Fruit fly (Drosophila melanogaster) whole organism, embryonic: ENCODE results near the gene CG5986.

ENCODE experiments used
- CG10267 ChIP-seq: fragments of 200-800 bp; sonication (Bioruptor generic); optimal IDR thresholded peaks from 2 replicates; lab custom pipeline; 2018; ENCODE audit warnings: missing biosample characterization, mild to moderate bottlenecking, missing genetic modification characterization, moderate library complexity
- CG10366 ChIP-seq: fragments of 200-800 bp; sonication (Bioruptor generic); IDR thresholded peaks from 2 replicates; pipeline ENCODE4 v1.3.6; 2022; ENCODE audit warnings: missing biosample characterization, missing genetic modification characterization
- CG10543 ChIP-seq: fragments of 200-800 bp; sonication (Bioruptor generic); optimal IDR thresholded peaks from 3 replicates; lab custom pipeline; 2017; ENCODE audit warnings: missing biosample characterization, mild to moderate bottlenecking, missing genetic modification characterization, moderate library complexity
- CG12155 ChIP-seq: fragments of 200-800 bp; sonication (Bioruptor generic); optimal IDR thresholded peaks from 3 replicates; lab custom pipeline; 2016; ENCODE audit warnings: missing biosample characterization, missing genetic modification characterization
- CG17385 ChIP-seq: fragments of 200-800 bp; sonication (Bioruptor generic); optimal IDR thresholded peaks from 3 replicates; lab custom pipeline; 2018; ENCODE audit warnings: missing biosample characterization, mild to moderate bottlenecking, missing genetic modification characterization
- CG1792 ChIP-seq: fragments of 200-800 bp; sonication (Bioruptor generic); optimal IDR thresholded peaks from 2 replicates; lab custom pipeline; 2016; ENCODE audit warnings: missing biosample characterization, missing genetic modification characterization
- CG18599 ChIP-seq: fragments of 200-800 bp; sonication (Bioruptor generic); optimal IDR thresholded peaks from 3 replicates; lab custom pipeline; 2017; ENCODE audit warnings: missing biosample characterization, missing genetic modification characterization, mild to moderate bottlenecking, moderate library complexity, missing genetic modification reagents
- CG31365 ChIP-seq: fragments of 200-800 bp; sonication (Bioruptor generic); optimal IDR thresholded peaks from 2 replicates; lab custom pipeline; 2018; ENCODE audit warnings: missing biosample characterization, mild to moderate bottlenecking, missing genetic modification characterization
- CG3838 ChIP-seq: fragments of 200-800 bp; sonication (Bioruptor generic); optimal IDR thresholded peaks from 3 replicates; lab custom pipeline; 2016; ENCODE audit warnings: missing biosample characterization, missing genetic modification characterization
- CG42726 ChIP-seq: fragments of 200-800 bp; sonication (Bioruptor generic); IDR thresholded peaks from 2 replicates; pipeline ENCODE4 v1.3.6; 2022; ENCODE audit warnings: missing biosample characterization, missing genetic modification characterization; ENCODE audit not compliant: partially characterized antibody
- CG4617 ChIP-seq: fragments of 200-800 bp; sonication (Bioruptor generic); optimal IDR thresholded peaks from 3 replicates; lab custom pipeline; 2016; ENCODE audit warnings: missing biosample characterization, missing genetic modification characterization, borderline replicate concordance
- CG8281 ChIP-seq: fragments of 200-800 bp; sonication (Bioruptor generic); optimal IDR thresholded peaks from 2 replicates; lab custom pipeline; 2018; ENCODE audit warnings: missing biosample characterization, mild to moderate bottlenecking, missing genetic modification characterization, moderate library complexity
- CG8478 ChIP-seq: fragments of >200 bp; optimal IDR thresholded peaks from 2 replicates; lab custom pipeline; 2018
- CG9876 ChIP-seq: fragments of 200-800 bp; sonication (Bioruptor generic); optimal IDR thresholded peaks from 2 replicates; lab custom pipeline; 2016; ENCODE audit warnings: missing biosample characterization, missing genetic modification characterization
- CTCF ChIP-seq: fragments of 200-800 bp; sonication (Bioruptor generic); optimal IDR thresholded peaks from 2 replicates; lab custom pipeline; 2017; ENCODE audit warnings: missing biosample characterization, mild to moderate bottlenecking, missing genetic modification characterization, moderate library complexity
- Doc2 ChIP-seq: fragments of 200-800 bp; sonication (Bioruptor generic); IDR thresholded peaks from 2 replicates; pipeline ENCODE4 v1.3.6; 2022; ENCODE audit warnings: missing biosample characterization, missing genetic modification characterization
- Doc3 ChIP-seq: fragments of 200-800 bp; sonication (Bioruptor generic); IDR thresholded peaks from 3 replicates; pipeline ENCODE4 v1.3.6; 2022; ENCODE audit warnings: missing biosample characterization, missing genetic modification characterization; ENCODE audit not compliant: partially characterized antibody
- HLHmδ ChIP-seq: fragments of 200-800 bp; sonication (Bioruptor generic); optimal IDR thresholded peaks from 2 replicates; lab custom pipeline; 2018; ENCODE audit warnings: missing biosample characterization, mild to moderate bottlenecking, missing genetic modification characterization, moderate library complexity
- Med ChIP-seq: fragments of 200-800 bp; sonication (Bioruptor generic); peaks from one replicate; lab custom pipeline; 2016; ENCODE audit warnings: missing biosample characterization, missing genetic modification characterization, mild to moderate bottlenecking, inconsistent platforms, moderate library complexity
- Mes4 ChIP-seq: fragments of 200-800 bp; sonication (Bioruptor generic); optimal IDR thresholded peaks from 2 replicates; lab custom pipeline; 2016; ENCODE audit warnings: missing biosample characterization, missing genetic modification characterization
- Mrtf ChIP-seq: fragments of 200-800 bp; sonication (Bioruptor generic); IDR thresholded peaks from 3 replicates; pipeline ENCODE4 v1.3.6; 2022; ENCODE audit warnings: missing biosample characterization, missing genetic modification characterization
- Nf-YC ChIP-seq: fragments of 200-800 bp; optimal IDR thresholded peaks from 3 replicates; lab custom pipeline; 2019; ENCODE audit warnings: missing biosample characterization, mild to moderate bottlenecking, missing genetic modification characterization, moderate library complexity
- Six4 ChIP-seq: fragments of 200-800 bp; sonication (Bioruptor generic); optimal IDR thresholded peaks from 2 replicates; lab custom pipeline; 2016; ENCODE audit warnings: missing biosample characterization, missing genetic modification characterization
- Sry-δ ChIP-seq: fragments of 200-800 bp; sonication (Bioruptor generic); optimal IDR thresholded peaks from 2 replicates; lab custom pipeline; 2016; ENCODE audit warnings: missing biosample characterization, missing genetic modification characterization
- Usf ChIP-seq: fragments of 200-800 bp; sonication (Bioruptor generic); optimal IDR thresholded peaks from 2 replicates; lab custom pipeline; 2017; ENCODE audit warnings: missing genotype, missing biosample characterization, missing genetic modification characterization
- Xrp1 ChIP-seq: fragments of 200-800 bp; sonication (Bioruptor generic); IDR thresholded peaks from 2 replicates; pipeline ENCODE4 v1.3.6; 2022; ENCODE audit warnings: missing biosample characterization, missing genetic modification characterization
- amos ChIP-seq: fragments of 200-800 bp; sonication (Bioruptor generic); IDR thresholded peaks from 2 replicates; pipeline ENCODE4 v1.3.6; 2022; ENCODE audit warnings: missing biosample characterization, missing genetic modification characterization; ENCODE audit not compliant: partially characterized antibody
- chif ChIP-seq, 2 experiments: fragments of 200-800 bp; sonication (Bioruptor generic); optimal IDR thresholded peaks; 3 replicates each; lab custom pipeline; 2016; ENCODE audit warnings: missing biosample characterization in 2 of 2, missing genetic modification characterization in 2 of 2
- chinmo ChIP-seq: fragments of 200-800 bp; sonication (Bioruptor generic); IDR thresholded peaks from 4 replicates; pipeline ENCODE4 v1.3.6; 2022; ENCODE audit warnings: missing biosample characterization, missing genetic modification characterization; ENCODE audit not compliant: partially characterized antibody
- crol ChIP-seq: fragments of 200-800 bp; sonication (Bioruptor generic); IDR thresholded peaks from 2 replicates; pipeline ENCODE4 v1.3.6; 2022; ENCODE audit warnings: missing biosample characterization, missing genetic modification characterization
- ham ChIP-seq: fragments of 200-800 bp; sonication (Bioruptor generic); IDR thresholded peaks from 2 replicates; pipeline ENCODE4 v1.3.6; 2022; ENCODE audit warnings: missing biosample characterization, missing genetic modification characterization
- hkb ChIP-seq, 2 experiments: fragments of 200-800 bp in 1 of 2; fragments of >200 bp in 1 of 2; sonication (Bioruptor generic) in 1 of 2; IDR thresholded peaks in 1 of 2; optimal IDR thresholded peaks in 1 of 2; 2 replicates each; pipeline versions ENCODE4 v1.3.6 to Lab custom; 2017 to 2022; ENCODE audit warnings: missing biosample characterization in 1 of 2, missing genetic modification characterization in 1 of 2
- hth ChIP-seq: fragments of >200 bp; optimal IDR thresholded peaks from 2 replicates; lab custom pipeline; 2017; ENCODE audit warnings: inconsistent platforms
- insv ChIP-seq, 2 experiments: fragments of 200-800 bp; sonication (Bioruptor generic); optimal IDR thresholded peaks; 3 replicates each; lab custom pipeline; 2016 to 2018; ENCODE audit warnings: missing biosample characterization in 2 of 2, missing genetic modification characterization in 2 of 2
- kay ChIP-seq: fragments of 200-800 bp; sonication (Bioruptor generic); optimal IDR thresholded peaks from 2 replicates; lab custom pipeline; 2016; ENCODE audit warnings: missing biosample characterization, missing genetic modification characterization
- nom ChIP-seq: fragments of 200-800 bp; sonication (Bioruptor generic); optimal IDR thresholded peaks from 2 replicates; lab custom pipeline; 2017; ENCODE audit warnings: missing biosample characterization, missing genetic modification characterization, mild to moderate bottlenecking, moderate library complexity, missing genetic modification reagents
- pita ChIP-seq: fragments of 200-800 bp; sonication (Bioruptor generic); optimal IDR thresholded peaks from 2 replicates; lab custom pipeline; 2017; ENCODE audit warnings: missing biosample characterization, mild to moderate bottlenecking, missing genetic modification characterization
- pnt ChIP-seq: fragments of 200-800 bp; sonication (Bioruptor generic); optimal IDR thresholded peaks from 3 replicates; lab custom pipeline; 2016; ENCODE audit warnings: missing biosample characterization, missing genetic modification characterization
- pzg ChIP-seq: fragments of 200-800 bp; sonication (Bioruptor generic); optimal IDR thresholded peaks from 3 replicates; lab custom pipeline; 2018; ENCODE audit warnings: missing biosample characterization, mild to moderate bottlenecking, missing genetic modification characterization, moderate library complexity
- ranshi ChIP-seq: fragments of 200-800 bp; sonication (Bioruptor generic); IDR thresholded peaks from 2 replicates; pipeline ENCODE4 v1.3.6; 2022; ENCODE audit warnings: missing biosample characterization, missing genetic modification characterization
- rib ChIP-seq: fragments of 200-800 bp; sonication (Bioruptor generic); IDR thresholded peaks from 2 replicates; pipeline ENCODE4 v1.3.6; 2022; ENCODE audit warnings: missing biosample characterization, missing genetic modification characterization
- row ChIP-seq: fragments of 200-800 bp; sonication (Bioruptor generic); IDR thresholded peaks from 3 replicates; pipeline ENCODE4 v1.3.6; 2022; ENCODE audit warnings: missing biosample characterization, missing genetic modification characterization
- sna ChIP-seq: fragments of 200-800 bp; sonication (Bioruptor generic); IDR thresholded peaks from 2 replicates; pipeline ENCODE4 v1.3.6; 2022; ENCODE audit warnings: missing biosample characterization, missing genetic modification characterization; ENCODE audit not compliant: partially characterized antibody
- ssp ChIP-seq: fragments of 200-800 bp; sonication (Bioruptor generic); IDR thresholded peaks from 2 replicates; pipeline ENCODE4 v1.3.6; 2022; ENCODE audit warnings: missing biosample characterization, missing genetic modification characterization
- ttk ChIP-seq: fragments of 200-800 bp; sonication (Bioruptor generic); IDR thresholded peaks from 2 replicates; pipeline ENCODE4 v2.1.2; 2022; ENCODE audit warnings: missing biosample characterization, missing genetic modification characterization
- yki ChIP-seq: fragments of >200 bp; optimal IDR thresholded peaks from 3 replicates; lab custom pipeline; 2018
- z ChIP-seq: fragments of 200-800 bp; sonication (Bioruptor generic); IDR thresholded peaks from 3 replicates; pipeline ENCODE4 v1.3.6; 2022; ENCODE audit warnings: missing biosample characterization, missing genetic modification characterization

CG5986 gene

DNA sequence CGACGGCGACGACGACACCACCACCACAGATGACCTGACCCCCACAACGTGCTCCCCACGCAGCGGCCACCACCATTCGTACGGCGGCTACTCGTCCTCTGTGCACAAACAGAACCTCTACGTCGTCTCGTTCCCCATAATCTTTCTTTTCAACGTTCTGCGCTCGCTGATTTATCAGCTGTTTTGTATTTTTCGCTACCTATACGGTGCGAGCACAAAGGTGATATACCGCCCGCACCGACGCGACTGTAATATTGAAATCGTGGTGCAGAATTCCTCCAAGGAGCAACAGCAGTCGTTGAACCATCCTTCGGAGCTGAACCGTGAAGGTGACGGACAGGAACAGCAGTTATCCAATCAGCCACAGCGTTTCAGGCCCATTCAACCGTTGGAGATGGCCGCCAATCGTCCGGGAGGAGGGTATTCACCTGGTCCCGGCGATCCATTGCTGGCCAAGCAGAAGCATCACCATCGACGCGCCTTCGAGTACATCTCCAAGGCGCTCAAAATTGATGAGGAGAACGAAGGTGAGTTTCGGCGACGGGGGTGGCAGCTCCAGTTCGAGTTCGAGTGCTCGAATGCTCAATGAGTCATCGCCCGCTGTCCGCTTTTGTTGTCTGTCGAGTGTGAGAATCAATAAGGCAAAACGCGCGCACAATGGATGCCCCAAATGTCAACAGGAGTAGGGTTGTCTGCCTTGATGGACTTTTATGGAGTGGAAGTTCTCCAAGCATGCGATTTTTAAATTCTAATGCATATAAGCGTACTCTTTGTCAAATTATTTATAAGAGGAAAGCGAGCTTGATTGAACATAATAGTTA lies 8.6 kb upstream of the CG5986 start, which contains the start of gene Miro (continued):
- TF ChIP-seq pzg (GFP tag; lab: Kevin White, UChicago) (peak; percentile 3), Med (GFP tag; lab: Kevin White, UChicago) (peak; percentile 26), CG8281 (no peak), Mrtf (no peak), pnt (GFP tag; lab: Kevin White, UChicago) (no peak), kay (GFP tag; lab: Kevin White, UChicago) (peak; percentile 15), Mes4 (GFP tag; lab: Kevin White, UChicago) (no peak)
- TF ChIP-seq, all 482 proteins: peak for 12

DNA sequence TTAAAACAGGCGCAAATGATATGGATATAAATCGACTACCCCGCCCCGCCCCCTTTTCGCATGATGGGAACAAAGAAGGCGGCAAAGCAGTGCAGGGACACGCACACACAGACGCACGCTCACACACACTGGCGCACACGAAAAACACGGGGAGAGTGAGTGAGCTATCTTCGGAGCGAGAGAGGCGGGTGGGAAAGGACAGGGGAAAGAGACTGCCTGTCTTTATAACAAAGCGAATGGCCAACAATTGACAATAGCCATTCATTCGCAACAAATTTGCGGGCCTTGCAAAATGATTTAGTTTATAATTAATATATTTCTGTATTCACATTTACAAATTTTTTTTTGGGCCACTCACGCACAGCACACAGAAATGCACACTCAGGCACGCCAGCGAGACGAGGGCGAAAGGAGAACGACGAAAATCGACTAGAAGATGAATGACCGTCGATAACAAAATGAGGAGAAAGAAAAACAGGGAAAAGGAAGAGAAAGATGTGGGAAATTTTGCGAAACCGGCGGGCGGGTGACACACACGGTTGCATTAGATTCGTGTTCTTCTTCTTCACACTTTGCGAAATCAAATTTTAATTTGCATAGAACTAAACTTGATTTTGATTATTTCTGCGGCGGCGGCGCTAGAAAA lies 887 bp upstream of the CG5986 start:
- TF ChIP-seq hth (lab: Kevin White, UChicago) = no peak
- TF ChIP-seq ttk = no peak
- no peak for TF ChIP-seq sna
- TF ChIP-seq Med (GFP tag; lab: Kevin White, UChicago) = peak; percentile 77
- TF ChIP-seq CG9876 (GFP tag; lab: Kevin White, UChicago) = no peak
- TF ChIP-seq ham (GFP tag; lab: Robert Waterston, UW) = no peak
- TF ChIP-seq Six4 (GFP tag; lab: Kevin White, UChicago) = no peak
- no peak for TF ChIP-seq CG1792
- 0 out of 4 replicates have a peak, but pooled peaks have one; percentile 26 for TF ChIP-seq chinmo
- no peak for TF ChIP-seq chif (GFP tag; optimal IDR thresholded peaks at IDR 0.05; lab: Kevin White, UChicago)
- TF ChIP-seq Doc2 = no peak
- peak in 1 of 2 experiments; percentile 6 for TF ChIP-seq insv (GFP tag; optimal IDR thresholded peaks at IDR 0.05; lab: Kevin White, UChicago)
- peak; percentile 20 for TF ChIP-seq yki (lab: Kevin White, UChicago)
- TF ChIP-seq Xrp1 (GFP tag; lab: Robert Waterston, UW) = no peak
- no peak for TF ChIP-seq rib (GFP tag; lab: Robert Waterston, UW)
- peak; percentile 25 for TF ChIP-seq CG18599 (GFP tag; lab: Kevin White, UChicago)
- peak; percentile 24 for TF ChIP-seq CG10543 (GFP tag; lab: Kevin White, UChicago)
- TF ChIP-seq z = 0 out of 3 replicates have a peak, but pooled peaks have one; percentile 18
- TF ChIP-seq Doc3 = 0 out of 3 replicates have a peak, but pooled peaks have one; percentile 25
- TF ChIP-seq CG31365 = peak; percentile 81
- TF ChIP-seq ssp (GFP tag; lab: Robert Waterston, UW) = no peak
- TF ChIP-seq hkb (optimal IDR thresholded peaks at IDR 0.05; lab: Kevin White, UChicago) = no peak
- TF ChIP-seq hkb (GFP tag; IDR thresholded peaks at IDR 0.05; lab: Robert Waterston, UW) = no peak
- TF ChIP-seq HLHmδ (GFP tag; lab: Kevin White, UChicago) = no peak
- no peak for TF ChIP-seq Sry-δ (GFP tag; lab: Kevin White, UChicago)
- TF ChIP-seq CTCF (GFP tag; lab: Kevin White, UChicago) = no peak
- TF ChIP-seq CG10267 (tag; lab: Kevin White, UChicago) = no peak
- TF ChIP-seq CG12155 = peak; percentile 20
- peak; percentile 14 for TF ChIP-seq CG4617 (GFP tag; lab: Kevin White, UChicago)
- no peak for TF ChIP-seq CG8478 (lab: Kevin White, UChicago)
- TF ChIP-seq nom (GFP tag; lab: Kevin White, UChicago) = peak; percentile 43
- TF ChIP-seq CG10366 (GFP tag; lab: Robert Waterston, UW) = no peak
- no peak for TF ChIP-seq row (GFP tag; lab: Robert Waterston, UW)
- TF ChIP-seq Usf (GFP tag; lab: Kevin White, UChicago) = no peak
- TF ChIP-seq CG3838 (GFP tag; lab: Kevin White, UChicago) = no peak
- no peak for TF ChIP-seq pita (GFP tag; lab: Kevin White, UChicago)
- TF ChIP-seq CG42726 (GFP tag; lab: Robert Waterston, UW) = no peak
- TF ChIP-seq crol = peak; percentile 88
- no peak for TF ChIP-seq ranshi (GFP tag; lab: Robert Waterston, UW)
- peak; percentile 75 for TF ChIP-seq CG17385 (GFP tag; lab: Kevin White, UChicago)
- peak; percentile 16; the same call in 1 of the 2 replicates for TF ChIP-seq amos
- TF ChIP-seq Nf-YC (tag; lab: Kevin White, UChicago) = no peak
